Fruit fly (Drosophila melanogaster): ENCODE results near the gene shd.

DNA sequence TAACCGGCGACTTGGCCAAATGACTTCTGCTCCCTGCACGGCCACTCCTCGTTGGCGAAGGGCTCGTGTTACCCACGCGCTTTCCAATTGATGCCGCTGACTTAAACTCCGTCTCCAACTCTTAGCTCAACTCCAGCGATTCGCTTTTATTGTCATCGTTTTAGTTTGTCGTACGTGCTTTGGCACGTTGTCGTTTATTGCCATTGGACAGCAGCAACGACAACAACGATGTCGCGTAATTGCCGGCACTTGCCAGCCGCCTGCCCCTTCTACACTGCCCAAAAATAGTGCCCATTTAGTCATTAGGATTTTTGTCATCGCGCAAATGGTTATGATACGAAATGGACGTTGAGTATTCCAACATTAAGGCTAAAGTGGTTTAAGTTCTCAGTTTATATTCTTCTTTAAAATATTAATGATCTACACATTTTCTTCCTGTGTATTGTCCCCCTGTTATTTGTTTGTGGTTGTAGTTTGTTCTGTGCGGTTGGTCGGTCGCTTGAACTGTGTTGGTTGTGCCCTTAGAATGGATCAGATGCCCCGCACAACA lies 51.6 kb downstream of the shd start:
- TF ChIP-seq EcR (GFP tag; optimal IDR thresholded peaks at IDR 0.05) = peak; percentile 30
- peak; percentile 89 for TF ChIP-seq Pif1B (GFP tag; optimal IDR thresholded peaks at IDR 0.05)
- peak; percentile 87 for TF ChIP-seq CG34367 (tag; optimal IDR thresholded peaks at IDR 0.05)
- TF ChIP-seq Pif1A (GFP tag; optimal IDR thresholded peaks at IDR 0.05) = peak; percentile 94
- TF ChIP-seq fd96Ca (GFP tag; IDR thresholded peaks at IDR 0.05) = peak; percentile 90
- TF ChIP-seq CG8159 (tag; optimal IDR thresholded peaks at IDR 0.05) = peak; percentile 88
- peak; percentile 55 for TF ChIP-seq D1 (tag; optimal IDR thresholded peaks at IDR 0.05)
- peak; percentile 81 for TF ChIP-seq CG13204 (GFP tag; optimal IDR thresholded peaks at IDR 0.05)
- TF ChIP-seq Ets98B (GFP tag; IDR thresholded peaks at IDR 0.05) = peak; percentile 84
- peak; percentile 64 for TF ChIP-seq gl (tag; optimal IDR thresholded peaks at IDR 0.05)
- peak; percentile 73 for TF ChIP-seq Snoo (tag; optimal IDR thresholded peaks at IDR 0.05)
